Worm (Caenorhabditis elegans): Measurements from ENCODE around the gene C25F9.15.
A peak's percentile ranks its signal among the peaks of the same experiment; 100 is the strongest.

The C25F9.15 gene

DNA sequence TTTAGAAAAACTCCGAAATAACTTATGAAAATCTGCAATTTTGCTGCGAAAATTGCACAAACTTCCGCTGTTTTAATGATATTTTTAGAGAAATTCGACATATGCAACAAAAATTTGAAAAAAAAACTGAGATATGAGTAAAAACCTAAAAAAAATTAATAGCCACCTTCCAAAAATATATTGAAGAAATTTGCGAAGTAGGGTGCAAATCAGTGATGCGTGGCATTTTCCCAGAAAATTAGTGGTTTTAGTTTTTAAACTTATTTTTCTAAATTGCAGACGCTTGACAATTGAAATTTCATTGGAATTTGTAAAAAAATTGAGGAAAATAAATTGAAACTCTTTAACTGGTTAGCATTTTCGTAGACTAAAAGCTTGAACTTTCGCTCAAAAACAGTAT lies 19.1 kb upstream of the C25F9.15 start, which contains the start of gene C25F9.13:
TSS of gene C25F9.13 (minus strand) at position 101 of the 400 bp plus-strand sequence.
- TF ChIP-seq egl-5 (tag; optimal IDR thresholded peaks at IDR 0.05): no peak
- no peak for TF ChIP-seq snpc-4 (tag; optimal IDR thresholded peaks at IDR 0.05)
- TF ChIP-seq lsy-12 (tag; optimal IDR thresholded peaks at IDR 0.05): no peak
- TF ChIP-seq skn-1 (tag; optimal IDR thresholded peaks at IDR 0.05): no peak
- no peak for TF ChIP-seq egl-27 (tag; optimal IDR thresholded peaks at IDR 0.05)
- no peak for TF ChIP-seq elt-1 (tag; optimal IDR thresholded peaks at IDR 0.05)
- no peak for TF ChIP-seq mdl-1 (tag; optimal IDR thresholded peaks at IDR 0.05)
- no peak for TF ChIP-seq fkh-10 (GFP tag; optimal IDR thresholded peaks at IDR 0.05)
- no peak for TF ChIP-seq nhr-12 (tag; optimal IDR thresholded peaks at IDR 0.05)
- no peak for TF ChIP-seq jun-1 (tag; optimal IDR thresholded peaks at IDR 0.05)
- no peak for TF ChIP-seq aly-2 (tag; optimal IDR thresholded peaks at IDR 0.05)
- no peak for TF ChIP-seq nhr-76 (tag; optimal IDR thresholded peaks at IDR 0.05)
- no peak for TF ChIP-seq zag-1 (tag; optimal IDR thresholded peaks at IDR 0.05)
- no peak for TF ChIP-seq elt-2 (tag; optimal IDR thresholded peaks at IDR 0.05)
- TF ChIP-seq unc-62 (GFP tag; optimal IDR thresholded peaks at IDR 0.05): no peak

DNA sequence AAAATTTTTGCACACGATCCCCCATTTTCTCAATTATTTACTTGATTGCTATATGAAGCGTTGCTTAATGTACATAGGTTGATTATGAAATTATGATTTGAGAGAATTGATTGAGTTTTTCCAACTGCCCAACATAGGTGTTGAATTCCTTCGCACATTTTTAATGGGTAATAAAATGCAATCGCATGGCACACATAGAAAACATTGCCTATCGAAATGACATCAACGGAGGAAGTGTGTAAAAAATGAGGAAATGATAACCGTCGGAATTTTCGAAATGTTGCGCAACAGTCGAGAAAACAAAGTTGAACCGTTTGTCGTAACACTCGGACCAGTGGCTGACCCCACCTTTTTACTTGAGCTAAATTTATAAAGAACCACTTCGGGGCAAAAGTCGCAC lies 18.7 kb upstream of the C25F9.15 start:
- peak; percentile 4 for TF ChIP-seq elt-2 (tag; optimal IDR thresholded peaks at IDR 0.05)

DNA sequence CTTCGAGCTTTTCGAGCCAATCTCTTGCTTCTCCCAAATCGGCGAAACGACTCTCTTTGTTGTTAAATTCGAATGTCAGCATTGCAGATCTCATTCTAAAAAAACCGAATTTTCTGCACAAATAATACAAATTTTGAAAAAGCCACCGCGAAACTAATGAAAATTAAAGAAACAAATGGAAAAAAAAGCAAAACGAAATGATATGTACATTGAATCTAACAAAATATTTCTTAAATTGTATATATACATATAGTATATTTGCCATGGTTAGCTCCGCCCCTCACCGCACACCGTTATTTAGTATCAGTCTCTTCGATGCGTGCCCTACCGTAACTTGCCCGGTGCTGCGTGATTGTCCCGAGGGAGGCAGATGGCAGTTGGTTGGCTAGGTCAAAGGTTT lies 17.3 kb upstream of the C25F9.15 start, which contains the start of gene srw-86:
TSS of gene srw-86 (minus strand) at position 101 of the 400 bp plus-strand sequence.
- TF ChIP-seq ztf-4 (tag; optimal IDR thresholded peaks at IDR 0.05): no peak
- no peak for TF ChIP-seq fkh-2 (tag; optimal IDR thresholded peaks at IDR 0.05)
- TF ChIP-seq mdl-1 (tag; optimal IDR thresholded peaks at IDR 0.05): no peak
- no peak for TF ChIP-seq nhr-67 (tag; optimal IDR thresholded peaks at IDR 0.05)
- no peak for TF ChIP-seq egl-27 (tag; optimal IDR thresholded peaks at IDR 0.05)
- TF ChIP-seq fos-1 (tag; optimal IDR thresholded peaks at IDR 0.05): no peak
- TF ChIP-seq mml-1 (tag; optimal IDR thresholded peaks at IDR 0.05): no peak
- no peak for TF ChIP-seq nhr-11 (tag; optimal IDR thresholded peaks at IDR 0.05)
- TF ChIP-seq fkh-10 (GFP tag; optimal IDR thresholded peaks at IDR 0.05): no peak
- no peak for TF ChIP-seq egl-5 (tag; optimal IDR thresholded peaks at IDR 0.05)
- no peak for TF ChIP-seq elt-3 (tag; optimal IDR thresholded peaks at IDR 0.05)
- no peak for TF ChIP-seq sea-2 (GFP tag; optimal IDR thresholded peaks at IDR 0.05)
- TF ChIP-seq ama-1 (optimal IDR thresholded peaks at IDR 0.05): no peak
- TF ChIP-seq nhr-237 (tag; optimal IDR thresholded peaks at IDR 0.05): no peak
- TF ChIP-seq nhr-12 (tag; optimal IDR thresholded peaks at IDR 0.05): no peak
- TF ChIP-seq lin-39 (tag; optimal IDR thresholded peaks at IDR 0.05): no peak

DNA sequence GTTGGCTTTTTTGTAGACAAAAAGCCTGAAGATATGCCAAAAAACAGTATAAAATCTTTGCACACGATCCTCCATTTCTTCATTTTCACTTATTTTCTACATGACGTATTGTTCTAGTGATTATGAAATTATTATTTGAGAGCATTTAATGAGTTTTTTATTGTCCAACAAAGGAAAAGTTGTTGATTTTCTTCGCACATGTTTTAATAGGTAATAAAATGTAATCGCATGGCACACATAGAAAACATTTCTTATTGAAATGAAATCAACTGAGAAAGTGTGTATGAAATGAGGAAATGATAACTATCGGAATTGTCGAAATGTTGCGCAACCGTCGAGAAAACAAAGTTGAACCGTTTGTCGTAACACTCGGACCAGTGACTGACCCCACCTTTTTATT lies 16.5 kb upstream of the C25F9.15 start:
- TF ChIP-seq pqm-1 (tag; optimal IDR thresholded peaks at IDR 0.05) (peak; percentile 53), pha-4 (tag; optimal IDR thresholded peaks at IDR 0.05) (peak; percentile 27), mdl-1 (tag; optimal IDR thresholded peaks at IDR 0.05) (no peak), elt-2 (tag; optimal IDR thresholded peaks at IDR 0.05) (peak; percentile 52)

DNA sequence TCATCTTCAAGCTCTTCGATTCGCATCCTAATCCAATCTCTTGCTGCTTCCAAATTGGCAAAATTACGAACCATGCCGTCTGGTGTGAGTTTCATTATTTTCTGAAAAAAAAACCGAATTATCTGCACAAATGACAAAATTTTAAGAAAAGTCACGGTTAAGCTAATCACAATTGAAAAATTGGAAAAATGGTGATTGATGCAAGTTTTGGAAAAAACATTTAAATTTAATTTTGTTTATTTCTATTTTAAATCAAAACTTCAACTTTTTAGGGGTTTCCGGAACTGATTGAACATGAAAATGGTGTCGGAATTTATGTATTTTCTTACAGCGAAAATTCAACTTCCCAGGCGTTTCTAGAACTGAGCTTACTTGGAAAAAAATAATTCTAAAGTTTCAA lies 15.1 kb upstream of the C25F9.15 start, which contains the start of gene C25F9.12:
TSS of gene C25F9.12 (minus strand) at position 101 of the 400 bp plus-strand sequence.
- TF ChIP-seq nhr-76 (tag; optimal IDR thresholded peaks at IDR 0.05) (no peak), fos-1 (tag; optimal IDR thresholded peaks at IDR 0.05) (no peak), sea-2 (GFP tag; optimal IDR thresholded peaks at IDR 0.05) (no peak), elt-2 (tag; optimal IDR thresholded peaks at IDR 0.05) (no peak), ztf-4 (tag; optimal IDR thresholded peaks at IDR 0.05) (no peak), fkh-10 (GFP tag; optimal IDR thresholded peaks at IDR 0.05) (no peak), daf-12 (tag; optimal IDR thresholded peaks at IDR 0.05) (no peak), nhr-11 (tag; optimal IDR thresholded peaks at IDR 0.05) (no peak), R02D3.7 (tag; optimal IDR thresholded peaks at IDR 0.05) (no peak), eor-1 (tag; optimal IDR thresholded peaks at IDR 0.05) (no peak), hmg-11 (tag; optimal IDR thresholded peaks at IDR 0.05) (no peak), ama-1 (optimal IDR thresholded peaks at IDR 0.05) (no peak), lin-15B (tag; optimal IDR thresholded peaks at IDR 0.05) (no peak), pqm-1 (tag; optimal IDR thresholded peaks at IDR 0.05) (no peak), lsy-12 (tag; optimal IDR thresholded peaks at IDR 0.05) (no peak), ceh-28 (tag; optimal IDR thresholded peaks at IDR 0.05) (no peak)
